Fruit fly (Drosophila melanogaster): ENCODE data around the gene CG9541.
A peak's percentile ranks its signal among the peaks of the same experiment; 100 is the strongest.

CG9541 gene

dm6 chr2L:8949919-8950722 lies 25.1 kb downstream of the CG9541 start (continued):
- no peak for TF ChIP-seq Nf-YA (GFP tag; IDR thresholded peaks at IDR 0.05)
- TF ChIP-seq H15 (GFP tag; IDR thresholded peaks at IDR 0.05) = no peak
- TF ChIP-seq CG4854 (GFP tag; optimal IDR thresholded peaks at IDR 0.05) = no peak
- no peak; the same call in 1 of the 2 replicates for TF ChIP-seq vvl (GFP tag; IDR thresholded peaks at IDR 0.05)
- TF ChIP-seq ham (GFP tag; IDR thresholded peaks at IDR 0.05) = no peak
- no peak for TF ChIP-seq CG6854 (GFP tag; optimal IDR thresholded peaks at IDR 0.05)
- no peak for TF ChIP-seq CG4328 (GFP tag; optimal IDR thresholded peaks at IDR 0.05)
- no peak for TF ChIP-seq CG13775 (GFP tag; optimal IDR thresholded peaks at IDR 0.05)
- no peak for TF ChIP-seq Jarid2 (GFP tag; optimal IDR thresholded peaks at IDR 0.05)
- TF ChIP-seq HHEX (GFP tag; optimal IDR thresholded peaks at IDR 0.05) = no peak
- no peak for TF ChIP-seq psq (GFP tag; optimal IDR thresholded peaks at IDR 0.05)
- no peak for TF ChIP-seq Mad (GFP tag; optimal IDR thresholded peaks at IDR 0.05)
- no peak for TF ChIP-seq Side (GFP tag; optimal IDR thresholded peaks at IDR 0.05)
- no peak for TF ChIP-seq cwo (GFP tag; optimal IDR thresholded peaks at IDR 0.05)
- no peak for TF ChIP-seq h (optimal IDR thresholded peaks at IDR 0.05)
- TF ChIP-seq Max (GFP tag; optimal IDR thresholded peaks at IDR 0.05) = no peak
- no peak for TF ChIP-seq CG12219 (GFP tag; optimal IDR thresholded peaks at IDR 0.05)
- no peak for TF ChIP-seq dpn (GFP tag; optimal IDR thresholded peaks at IDR 0.05)
- TF ChIP-seq Elba2 (GFP tag; optimal IDR thresholded peaks at IDR 0.05) = peak; percentile 64
- no peak for TF ChIP-seq CG7786 (GFP tag; optimal IDR thresholded peaks at IDR 0.05)
- no peak for TF ChIP-seq sc (optimal IDR thresholded peaks at IDR 0.05)
- TF ChIP-seq sc (GFP tag; optimal IDR thresholded peaks at IDR 0.05) = no peak
- no peak for TF ChIP-seq CG9437 (GFP tag; optimal IDR thresholded peaks at IDR 0.05)
- no peak for TF ChIP-seq CG4820 (GFP tag; optimal IDR thresholded peaks at IDR 0.05)
- no peak for TF ChIP-seq zf30C (GFP tag; optimal IDR thresholded peaks at IDR 0.05)
- no peak for TF ChIP-seq CG10321 (GFP tag; IDR thresholded peaks at IDR 0.05)
- no peak for TF ChIP-seq CG3995 (GFP tag; optimal IDR thresholded peaks at IDR 0.05)
- TF ChIP-seq NK7.1 (GFP tag; optimal IDR thresholded peaks at IDR 0.05) = no peak
- TF ChIP-seq en (GFP tag; optimal IDR thresholded peaks at IDR 0.05) = no peak
- peak; percentile 16 for TF ChIP-seq CG2678 (tag; optimal IDR thresholded peaks at IDR 0.05)
- no peak for TF ChIP-seq zfh2 (GFP tag; optimal IDR thresholded peaks at IDR 0.05)
- TF ChIP-seq twi (tag; optimal IDR thresholded peaks at IDR 0.05) = no peak
- no peak for TF ChIP-seq tup (GFP tag; optimal IDR thresholded peaks at IDR 0.05)
- no peak for TF ChIP-seq otp (GFP tag; IDR thresholded peaks at IDR 0.05)
- no peak for TF ChIP-seq sna (GFP tag; IDR thresholded peaks at IDR 0.05; ENCODE audit: partially characterized antibody)
- peak; percentile 79 for TF ChIP-seq crol (GFP tag; IDR thresholded peaks at IDR 0.05)
- TF ChIP-seq CG6272 (GFP tag; IDR thresholded peaks at IDR 0.05) = no peak
- no peak for TF ChIP-seq Hr78 (GFP tag; optimal IDR thresholded peaks at IDR 0.05)
- no peak for TF ChIP-seq Dbx (GFP tag; IDR thresholded peaks at IDR 0.05)
- no peak for TF ChIP-seq Oaz (GFP tag; IDR thresholded peaks at IDR 0.05)
- TF ChIP-seq fd96Cb (tag; optimal IDR thresholded peaks at IDR 0.05) = no peak
- no peak for TF ChIP-seq CG18476 (GFP tag; optimal IDR thresholded peaks at IDR 0.05)
- no peak for TF ChIP-seq inv (GFP tag; IDR thresholded peaks at IDR 0.05; ENCODE audit: partially characterized antibody)
- no peak for TF ChIP-seq CG32767 (GFP tag; IDR thresholded peaks at IDR 0.05)
- no peak for TF ChIP-seq Camta (GFP tag; optimal IDR thresholded peaks at IDR 0.05)
- TF ChIP-seq sim (GFP tag; IDR thresholded peaks at IDR 0.05) = no peak
- TF ChIP-seq tx (GFP tag; optimal IDR thresholded peaks at IDR 0.05) = no peak
- TF ChIP-seq gcm (GFP tag; optimal IDR thresholded peaks at IDR 0.05) = peak; percentile 17
- no peak for TF ChIP-seq CG31224 (GFP tag; IDR thresholded peaks at IDR 0.05)
- peak; percentile 13 for TF ChIP-seq tio (GFP tag; optimal IDR thresholded peaks at IDR 0.05)
- no peak for TF ChIP-seq HLH3B (GFP tag; IDR thresholded peaks at IDR 0.05)

All from whole organism, embryonic.